Worm (Caenorhabditis elegans): ENCODE data around the gene C49H3.3.

ce11 chrIV:7940919-7941318 lies 16.8 kb downstream of the C49H3.3 start, which contains the start of gene exc-9:
- TF ChIP-seq nhr-28 (tag; optimal IDR thresholded peaks at IDR 0.05): no peak
- TF ChIP-seq nhr-76 (tag; optimal IDR thresholded peaks at IDR 0.05): no peak
- TF ChIP-seq lin-32 (GFP tag; optimal IDR thresholded peaks at IDR 0.05): no peak
- no peak for TF ChIP-seq unc-39 (tag; optimal IDR thresholded peaks at IDR 0.05)
- TF ChIP-seq ceh-43 (GFP tag; optimal IDR thresholded peaks at IDR 0.05): no peak
- TF ChIP-seq tbx-8 (GFP tag; optimal IDR thresholded peaks at IDR 0.05): no peak
- TF ChIP-seq lin-13 (tag; optimal IDR thresholded peaks at IDR 0.05): no peak
- TF ChIP-seq nhr-237 (tag; optimal IDR thresholded peaks at IDR 0.05): no peak

Measured in whole organism, mixed stage, embryonic.